Worm (Caenorhabditis elegans) whole organism, late embryonic: ENCODE data around the gene F14D2.7.

Experiments used
- K02D7.2 ChIP-seq: sonication (generic microtip); optimal IDR thresholded peaks from 2 replicates; lab custom pipeline; 2017; ENCODE audit warnings: mild to moderate bottlenecking, missing genetic modification characterization, missing compliant biosample characterization
- K09A11.1 ChIP-seq: sonication (generic microtip); optimal IDR thresholded peaks from 2 replicates; lab custom pipeline; 2017; ENCODE audit warnings: antibody characterized with exemption, mild to moderate bottlenecking, missing genetic modification characterization, missing compliant biosample characterization; ENCODE audit not compliant: insufficient read depth
- T23F11.4 ChIP-seq: fragments of 200-800 bp; sonication (Bioruptor generic); optimal IDR thresholded peaks from 2 replicates; lab custom pipeline; 2018; ENCODE audit warnings: mild to moderate bottlenecking, missing genetic modification characterization, missing compliant biosample characterization
- ahr-1 ChIP-seq: sonication (generic microtip); optimal IDR thresholded peaks from 2 replicates; lab custom pipeline; 2016; ENCODE audit warnings: missing genetic modification characterization, missing compliant biosample characterization
- ama-1 ChIP-seq: fragments of 150-350 bp; optimal IDR thresholded peaks from 2 replicates; lab custom pipeline; 2014
- ceh-19 ChIP-seq: fragments of 200-800 bp; sonication (Bioruptor generic); optimal IDR thresholded peaks from 2 replicates; lab custom pipeline; 2018; ENCODE audit warnings: mild to moderate bottlenecking, missing genetic modification characterization, missing compliant biosample characterization
- ceh-2 ChIP-seq: sonication (generic microtip); optimal IDR thresholded peaks from 2 replicates; lab custom pipeline; 2016; ENCODE audit warnings: missing genotype, missing genetic modification characterization, missing compliant biosample characterization
- ceh-24 ChIP-seq: sonication (generic microtip); optimal IDR thresholded peaks from 2 replicates; lab custom pipeline; 2016; ENCODE audit warnings: mild to moderate bottlenecking, missing genetic modification characterization, missing compliant biosample characterization
- ceh-31 ChIP-seq: sonication (generic microtip); optimal IDR thresholded peaks from 2 replicates; lab custom pipeline; 2016; ENCODE audit warnings: missing genetic modification characterization, missing compliant biosample characterization
- ceh-34 ChIP-seq: sonication (generic microtip); optimal IDR thresholded peaks from 2 replicates; lab custom pipeline; 2016; ENCODE audit warnings: mild to moderate bottlenecking, missing genetic modification characterization, missing compliant biosample characterization
- ceh-48 ChIP-seq: sonication (generic microtip); optimal IDR thresholded peaks from 2 replicates; lab custom pipeline; 2016; ENCODE audit warnings: missing genetic modification characterization, inconsistent platforms, missing compliant biosample characterization
- che-1 ChIP-seq: sonication (generic microtip); optimal IDR thresholded peaks from 2 replicates; lab custom pipeline; 2016; ENCODE audit warnings: mild to moderate bottlenecking, missing genetic modification characterization, missing compliant biosample characterization
- dve-1 ChIP-seq: sonication (generic microtip); optimal IDR thresholded peaks from 2 replicates; lab custom pipeline; 2017; ENCODE audit warnings: antibody characterized with exemption, mild to moderate bottlenecking, missing genetic modification characterization, missing compliant biosample characterization
- elt-2 ChIP-seq: sonication (generic microtip); optimal IDR thresholded peaks from 2 replicates; lab custom pipeline; 2016; ENCODE audit warnings: missing genetic modification reagents, missing genetic modification characterization, missing compliant biosample characterization
- elt-4 ChIP-seq: sonication (generic microtip); optimal IDR thresholded peaks from 2 replicates; lab custom pipeline; 2016; ENCODE audit warnings: missing genetic modification characterization, missing compliant biosample characterization
- ets-4 ChIP-seq: sonication (generic microtip); optimal IDR thresholded peaks from 2 replicates; lab custom pipeline; 2016; ENCODE audit warnings: missing genetic modification characterization, missing compliant biosample characterization
- eyg-1 ChIP-seq: sonication (generic microtip); optimal IDR thresholded peaks from 2 replicates; lab custom pipeline; 2016; ENCODE audit warnings: missing genotype, missing genetic modification characterization, missing compliant biosample characterization
- hlh-13 ChIP-seq: fragments of 200-800 bp; sonication (Bioruptor generic); optimal IDR thresholded peaks from 2 replicates; lab custom pipeline; 2018; ENCODE audit warnings: mild to moderate bottlenecking, missing genetic modification characterization, missing compliant biosample characterization
- hlh-30 ChIP-seq: sonication (generic microtip); optimal IDR thresholded peaks from 2 replicates; lab custom pipeline; 2017; ENCODE audit warnings: antibody characterized with exemption, missing genetic modification characterization, missing compliant biosample characterization; ENCODE audit not compliant: insufficient read depth
- hlh-6 ChIP-seq: sonication (generic microtip); optimal IDR thresholded peaks from 2 replicates; lab custom pipeline; 2016; ENCODE audit warnings: missing genotype, missing genetic modification characterization, missing compliant biosample characterization
- hlh-8 ChIP-seq: sonication (generic microtip); optimal IDR thresholded peaks from 2 replicates; lab custom pipeline; 2016; ENCODE audit warnings: missing genotype, missing genetic modification characterization, missing compliant biosample characterization
- nfya-1 ChIP-seq: sonication (generic microtip); optimal IDR thresholded peaks from 2 replicates; lab custom pipeline; 2017; ENCODE audit warnings: missing genetic modification characterization, mild to moderate bottlenecking, missing compliant biosample characterization, antibody characterized with exemption, moderate library complexity
- nhr-11 ChIP-seq: fragments of 150-350 bp; optimal IDR thresholded peaks from 2 replicates; lab custom pipeline; 2014; ENCODE audit warnings: missing biosample characterization, missing genetic modification characterization
- npax-4 ChIP-seq: sonication (generic microtip); optimal IDR thresholded peaks from 2 replicates; lab custom pipeline; 2016; ENCODE audit warnings: missing genetic modification characterization, missing compliant biosample characterization
- pros-1 ChIP-seq: fragments of 150-350 bp; optimal IDR thresholded peaks from 2 replicates; lab custom pipeline; 2014; ENCODE audit warnings: missing biosample characterization, missing genetic modification reagents, missing genetic modification characterization
- ref-2 ChIP-seq: sonication (generic microtip); optimal IDR thresholded peaks from 2 replicates; lab custom pipeline; 2016; ENCODE audit warnings: missing genetic modification characterization, missing compliant biosample characterization
- rnt-1 ChIP-seq: sonication (generic microtip); optimal IDR thresholded peaks from 2 replicates; lab custom pipeline; 2016; ENCODE audit warnings: missing genetic modification characterization, missing compliant biosample characterization
- sox-2 ChIP-seq: fragments of 200-800 bp; sonication (Bioruptor generic); IDR thresholded peaks from 2 replicates; pipeline ENCODE4 v1.3.6; 2022; ENCODE audit warnings: missing genetic modification reagents, missing genetic modification characterization, missing compliant biosample characterization
- tbx-2 ChIP-seq: sonication (generic microtip); optimal IDR thresholded peaks from 2 replicates; lab custom pipeline; 2016; ENCODE audit warnings: missing genetic modification characterization, missing compliant biosample characterization
- tbx-7 ChIP-seq: sonication (generic microtip); optimal IDR thresholded peaks from 2 replicates; lab custom pipeline; 2016; ENCODE audit warnings: missing genotype, missing genetic modification characterization, missing compliant biosample characterization
- ttx-3 ChIP-seq: sonication (generic microtip); optimal IDR thresholded peaks from 2 replicates; lab custom pipeline; 2016; ENCODE audit warnings: missing genetic modification reagents, missing genetic modification characterization, missing compliant biosample characterization
- unc-42 ChIP-seq: sonication (generic microtip); optimal IDR thresholded peaks from 2 replicates; lab custom pipeline; 2016; ENCODE audit warnings: missing genotype, missing genetic modification characterization, missing compliant biosample characterization
- unc-55 ChIP-seq: sonication (generic microtip); optimal IDR thresholded peaks from 2 replicates; lab custom pipeline; 2017; ENCODE audit warnings: missing biosample characterization, missing genetic modification reagents, missing genetic modification characterization
- unc-86 ChIP-seq: sonication (generic microtip); optimal IDR thresholded peaks from 2 replicates; lab custom pipeline; 2016; ENCODE audit warnings: missing genetic modification characterization, missing compliant biosample characterization
- zip-5 ChIP-seq: sonication (generic microtip); optimal IDR thresholded peaks from 2 replicates; lab custom pipeline; 2016; ENCODE audit warnings: missing genetic modification characterization, missing compliant biosample characterization
- ztf-16 ChIP-seq: sonication (generic microtip); optimal IDR thresholded peaks from 2 replicates; lab custom pipeline; 2017; ENCODE audit warnings: missing genetic modification characterization, missing compliant biosample characterization

Gene F14D2.7

ce11 chrII:3322257-3322656 lies 16.2 kb downstream of the F14D2.7 start, which contains the start of gene Y46D2A.1:
Gene Y46D2A.1 (plus strand): TSS chrII:3322557.
- no peak for TF ChIP-seq hlh-13
- TF ChIP-seq hlh-30 (tag; lab: Kevin White, UChicago): no peak
- no peak for TF ChIP-seq K02D7.2 (tag; lab: Kevin White, UChicago)

DNA sequence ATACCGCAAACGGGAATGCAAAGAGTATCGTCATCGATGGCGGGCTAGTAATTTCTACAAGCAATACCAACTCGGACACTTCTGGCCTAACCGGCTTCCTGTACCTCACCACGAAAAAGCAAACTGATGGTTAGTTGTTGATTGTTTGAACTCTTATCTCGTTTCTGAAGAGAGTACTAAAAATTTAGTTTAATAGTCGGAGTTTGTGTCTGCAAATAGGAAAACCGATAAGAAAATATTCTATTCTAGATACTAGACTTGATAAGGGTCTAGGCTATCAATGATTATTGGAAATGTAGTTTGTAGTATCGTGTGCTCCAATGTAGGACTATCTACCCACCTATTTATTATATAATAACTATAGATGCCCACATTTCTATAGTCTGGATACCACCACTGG lies 19.6 kb downstream of the F14D2.7 start:
- TF ChIP-seq elt-2 (tag; lab: Kevin White, UChicago) (peak; percentile 76), elt-4 (tag; lab: Kevin White, UChicago) (no peak)

- no peak for TF ChIP-seq ceh-31 (tag; lab: Kevin White, UChicago)
- no peak for TF ChIP-seq ceh-34
- TF ChIP-seq eyg-1 (tag; lab: Kevin White, UChicago): no peak
- no peak for TF ChIP-seq elt-4 (tag; lab: Kevin White, UChicago)
- TF ChIP-seq, all 69 proteins: peak for 0
Observed at ce11 chrII:3313442-3313841, 25.0 kb downstream of the F14D2.7 start, which contains the start of gene F39E9.6. Gene F39E9.6 (minus strand): TSS chrII:3313542.

ce11 chrII:3310957-3311657 lies 27.3 kb downstream of the F14D2.7 start:
- TF ChIP-seq zip-5 (tag; lab: Kevin White, UChicago) (no peak), tbx-2 (tag; lab: Kevin White, UChicago) (no peak), dve-1 (tag; lab: Kevin White, UChicago) (no peak), ceh-48 (tag; lab: Kevin White, UChicago) (peak; percentile 73), ceh-2 (tag; lab: Kevin White, UChicago) (no peak), ets-4 (tag; lab: Kevin White, UChicago) (no peak), elt-2 (tag; lab: Kevin White, UChicago) (peak; percentile 68), rnt-1 (tag; lab: Kevin White, UChicago) (peak; percentile 12), che-1 (no peak)

ce11 chrII:3303582-3303981 lies 34.9 kb downstream of the F14D2.7 start:
- TF ChIP-seq K09A11.1 (tag; lab: Kevin White, UChicago) (no peak), unc-42 (no peak), hlh-13 (no peak), sox-2 (GFP tag; lab: Robert Waterston, UW) (no peak), T23F11.4 (GFP tag; lab: Kevin White, UChicago) (no peak), unc-55 (peak; percentile 21), hlh-6 (tag; lab: Kevin White, UChicago) (no peak), ama-1 (lab: Kevin White, UChicago) (peak; percentile 4), ceh-48 (tag; lab: Kevin White, UChicago) (peak; percentile 45), zip-5 (tag; lab: Kevin White, UChicago) (no peak), npax-4 (no peak)

DNA sequence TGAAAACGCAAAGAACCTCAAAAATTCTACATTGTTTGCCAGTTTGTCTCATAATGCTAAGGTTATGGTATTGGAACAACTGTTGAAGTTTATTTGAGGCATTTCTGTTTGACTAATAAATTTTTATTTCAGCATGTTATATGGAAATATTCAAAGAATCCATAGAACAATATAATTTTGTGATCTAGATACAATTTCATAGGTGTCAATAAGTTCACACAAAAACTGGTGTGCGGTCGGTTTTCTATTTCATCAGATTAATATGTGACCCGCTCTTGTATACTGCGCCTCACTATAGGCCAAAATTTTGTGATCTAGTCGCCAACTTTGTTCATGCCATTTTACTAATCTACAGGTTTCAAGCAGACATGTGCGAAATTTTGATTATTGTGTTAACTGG lies 39.0 kb downstream of the F14D2.7 start, which contains the start of gene btb-22:
btb-22 (plus strand) TSS at position 301 of the 400 bp plus-strand sequence.
- no peak for TF ChIP-seq ceh-19 (GFP tag; lab: Kevin White, UChicago)
- no peak for TF ChIP-seq unc-55
- TF ChIP-seq ceh-34: no peak
- TF ChIP-seq ttx-3: no peak
- no peak for TF ChIP-seq nhr-11 (tag; lab: Kevin White, UChicago)
- TF ChIP-seq hlh-8 (tag; lab: Kevin White, UChicago): no peak
- no peak for TF ChIP-seq zip-5 (tag; lab: Kevin White, UChicago)
- no peak for TF ChIP-seq ahr-1 (tag; lab: Kevin White, UChicago)
- no peak for TF ChIP-seq nfya-1 (tag; lab: Kevin White, UChicago)
- TF ChIP-seq unc-86 (tag; lab: Kevin White, UChicago): no peak
- no peak for TF ChIP-seq ztf-16 (tag; lab: Kevin White, UChicago)
- no peak for TF ChIP-seq ceh-48 (tag; lab: Kevin White, UChicago)
- no peak for TF ChIP-seq ceh-24
- no peak for TF ChIP-seq ref-2 (tag; lab: Kevin White, UChicago)
- no peak for TF ChIP-seq tbx-7 (tag; lab: Kevin White, UChicago)
- no peak for TF ChIP-seq pros-1
- TF ChIP-seq unc-42: no peak
